Fruit fly (Drosophila melanogaster) S2 (cell line): ENCODE data around the gene CG7382.

Experiments used
- CG8478 ChIP-seq: fragments of >200 bp; optimal IDR thresholded peaks from 2 replicates; lab custom pipeline; 2018
- CTCF ChIP-seq, 2 experiments: fragments of >200 bp; optimal IDR thresholded peaks; 2 replicates each; lab custom pipeline; 2018

DNA sequence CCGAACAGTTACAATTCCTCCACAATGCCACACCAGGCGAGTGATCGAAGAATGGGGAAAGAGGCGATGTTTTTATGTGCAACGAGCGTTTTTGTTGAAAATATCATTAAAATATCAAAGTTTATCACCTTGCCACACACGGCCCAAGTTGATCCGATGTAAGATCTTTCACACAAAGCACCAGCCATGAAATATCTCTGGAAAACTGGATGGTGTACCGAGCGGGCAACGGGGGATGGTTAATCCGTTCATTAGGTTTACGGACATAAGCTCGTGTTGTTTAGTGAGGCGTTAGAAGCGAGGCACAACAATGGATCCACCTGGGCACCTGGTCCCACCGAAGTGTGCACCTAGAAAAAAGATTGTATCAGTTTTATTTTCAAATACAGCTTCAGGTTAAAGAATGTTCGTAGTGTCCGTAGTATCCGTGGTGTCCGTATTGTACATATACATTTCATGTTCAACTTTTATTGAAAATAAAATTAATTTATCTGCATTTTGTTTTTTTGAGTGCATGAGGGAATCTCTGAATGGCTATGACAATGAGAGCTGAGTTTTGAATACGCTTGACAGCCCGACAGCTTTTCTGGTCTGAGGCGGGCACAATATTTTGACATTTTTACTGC lies 23.1 kb downstream of the CG7382 start:
- no peak for TF ChIP-seq CTCF (optimal IDR thresholded peaks at IDR 0.05; lab: Kevin White, UChicago)
- no peak for TF ChIP-seq CG8478
